Worm (Caenorhabditis elegans): ENCODE data around the gene blos-4.

DNA sequence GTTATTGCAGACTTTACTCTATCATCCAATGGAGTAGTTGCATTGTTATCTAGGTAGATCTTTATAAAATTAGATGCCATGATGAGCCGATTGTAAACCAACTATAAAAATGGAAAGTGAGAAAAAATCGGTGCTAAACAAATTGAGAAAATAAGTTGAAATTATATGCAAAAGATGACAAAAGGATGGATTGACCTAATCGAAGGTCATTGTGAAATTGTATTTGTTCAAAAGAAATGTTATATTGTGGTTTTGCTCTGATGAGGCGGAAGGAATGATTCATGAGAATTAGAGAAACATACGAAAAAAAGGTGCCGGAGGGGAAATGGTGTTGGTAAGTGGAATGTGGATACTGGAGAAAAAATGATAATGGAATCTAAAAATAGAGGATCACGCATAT, 36.0 kb downstream of the blos-4 start, which contains the start of gene scly-1:
- TF ChIP-seq elt-2 (tag; optimal IDR thresholded peaks at IDR 0.05) (no peak), ztf-11 (tag; optimal IDR thresholded peaks at IDR 0.05) (no peak), nhr-77 (tag; optimal IDR thresholded peaks at IDR 0.05) (no peak), lin-35 (GFP tag; optimal IDR thresholded peaks at IDR 0.05) (no peak), mdl-1 (tag; optimal IDR thresholded peaks at IDR 0.05) (no peak), fkh-8 (tag; optimal IDR thresholded peaks at IDR 0.05) (no peak), ceh-90 (tag; optimal IDR thresholded peaks at IDR 0.05) (no peak), nhr-90 (tag; optimal IDR thresholded peaks at IDR 0.05; ENCODE audit: poor library complexity) (no peak), ztf-4 (tag; optimal IDR thresholded peaks at IDR 0.05) (no peak), nhr-76 (tag; optimal IDR thresholded peaks at IDR 0.05) (no peak), ceh-82 (tag; optimal IDR thresholded peaks at IDR 0.05) (no peak), sptf-1 (tag; optimal IDR thresholded peaks at IDR 0.05) (no peak), blmp-1 (tag; optimal IDR thresholded peaks at IDR 0.05) (no peak)
